Worm (Caenorhabditis elegans): ENCODE results near the gene ztf-7.

DNA sequence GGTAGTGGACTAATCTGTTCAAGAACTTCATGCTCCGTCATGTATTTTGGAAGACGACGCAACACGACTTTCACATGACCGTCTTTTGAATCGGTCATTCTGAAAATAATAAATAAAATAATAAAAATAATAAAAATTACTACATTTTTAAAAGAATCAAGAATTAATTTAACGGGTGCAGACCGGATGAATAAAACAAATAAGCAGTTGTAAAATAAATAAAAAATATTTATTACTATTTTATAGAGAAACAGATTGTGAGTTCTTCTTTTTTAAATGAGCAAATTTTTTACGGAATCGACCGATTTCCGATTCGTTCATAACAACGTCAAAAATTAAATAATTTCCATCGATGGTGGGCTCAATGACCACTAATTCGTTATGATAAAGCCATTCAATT is 11.9 kb downstream of the ztf-7 start, which contains the start of gene smg-4:
- no peak for TF ChIP-seq nhr-28 (tag; optimal IDR thresholded peaks at IDR 0.05)
- TF ChIP-seq nhr-237 (tag; optimal IDR thresholded peaks at IDR 0.05), result no peak
- no peak for TF ChIP-seq nhr-11 (tag; optimal IDR thresholded peaks at IDR 0.05)
- no peak for TF ChIP-seq ztf-11 (tag; optimal IDR thresholded peaks at IDR 0.05)
- no peak for TF ChIP-seq zfp-2 (tag; optimal IDR thresholded peaks at IDR 0.05)
- no peak for TF ChIP-seq fos-1 (tag; optimal IDR thresholded peaks at IDR 0.05)
- no peak for TF ChIP-seq aly-2 (tag; optimal IDR thresholded peaks at IDR 0.05)
- no peak for TF ChIP-seq ceh-82 (tag; optimal IDR thresholded peaks at IDR 0.05)
- no peak for TF ChIP-seq ceh-20 (GFP tag; IDR thresholded peaks at IDR 0.05)
- TF ChIP-seq egl-43 (GFP tag; IDR thresholded peaks at IDR 0.05), result no peak
- TF ChIP-seq lsy-2 (tag; optimal IDR thresholded peaks at IDR 0.05), result no peak
- TF ChIP-seq saeg-2 (GFP tag; IDR thresholded peaks at IDR 0.05), result no peak
